Fruit fly (Drosophila melanogaster) whole organism, pupa: ENCODE results near the gene hb.
A peak's percentile ranks its signal among the peaks of the same experiment; 100 is the strongest.

Experiments used
- CG10348 ChIP-seq: fragments of 200-800 bp; sonication (Bioruptor generic); IDR thresholded peaks from 2 replicates; pipeline ENCODE4 v1.3.6; 2022; ENCODE audit warnings: missing biosample characterization, missing genetic modification characterization
- CG12605 ChIP-seq: fragments of 200-800 bp; sonication (Bioruptor generic); IDR thresholded peaks from 2 replicates; pipeline ENCODE4 v1.3.6; 2022; ENCODE audit warnings: missing biosample characterization, missing genetic modification characterization
- CG13204 ChIP-seq: fragments of 200-800 bp; sonication (Bioruptor generic); optimal IDR thresholded peaks from 2 replicates; lab custom pipeline; 2018; ENCODE audit warnings: missing biosample characterization, mild to moderate bottlenecking, missing genetic modification characterization, moderate library complexity
- CG14655 ChIP-seq: fragments of 200-800 bp; sonication (Bioruptor generic); optimal IDR thresholded peaks from 3 replicates; lab custom pipeline; 2017; ENCODE audit warnings: mild to moderate bottlenecking, missing biosample characterization, missing genetic modification reagents, missing genetic modification characterization
- CG15710 ChIP-seq: fragments of 200-800 bp; sonication (Bioruptor generic); optimal IDR thresholded peaks from 2 replicates; lab custom pipeline; 2018; ENCODE audit warnings: missing biosample characterization, mild to moderate bottlenecking, missing genetic modification characterization, moderate library complexity
- CG17806 ChIP-seq: fragments of 200-800 bp; sonication (Bioruptor generic); optimal IDR thresholded peaks from 2 replicates; lab custom pipeline; 2018; ENCODE audit warnings: missing biosample characterization, mild to moderate bottlenecking, missing genetic modification characterization, moderate library complexity
- CG32121 ChIP-seq: fragments of 200-800 bp; sonication (Bioruptor generic); IDR thresholded peaks from 2 replicates; pipeline ENCODE4 v1.3.6; 2022; ENCODE audit warnings: missing biosample characterization, missing genetic modification characterization
- CG34367 ChIP-seq: fragments of 200-800 bp; sonication (Bioruptor generic); optimal IDR thresholded peaks from 2 replicates; lab custom pipeline; 2018; ENCODE audit warnings: missing biosample characterization, mild to moderate bottlenecking, missing genetic modification characterization
- CG4496 ChIP-seq: fragments of 200-800 bp; sonication (Bioruptor generic); IDR thresholded peaks from 3 replicates; pipeline ENCODE4 v1.3.6; 2022; ENCODE audit warnings: missing biosample characterization, missing genetic modification characterization
- CG8159 ChIP-seq: fragments of 200-800 bp; sonication (Bioruptor generic); optimal IDR thresholded peaks from 3 replicates; lab custom pipeline; 2018; ENCODE audit warnings: missing biosample characterization, mild to moderate bottlenecking, missing genetic modification characterization, moderate library complexity
- CG8301 ChIP-seq: fragments of 200-800 bp; sonication (Bioruptor generic); optimal IDR thresholded peaks from 2 replicates; lab custom pipeline; 2018; ENCODE audit warnings: missing biosample characterization, mild to moderate bottlenecking, missing genetic modification characterization
- CG9948 ChIP-seq: fragments of 200-800 bp; sonication (Bioruptor generic); optimal IDR thresholded peaks from 2 replicates; lab custom pipeline; 2018; ENCODE audit warnings: missing biosample characterization, mild to moderate bottlenecking, missing genetic modification characterization, moderate library complexity
- D1 ChIP-seq: fragments of 200-800 bp; sonication (Bioruptor generic); optimal IDR thresholded peaks from 2 replicates; lab custom pipeline; 2018; ENCODE audit warnings: missing biosample characterization, mild to moderate bottlenecking, missing genetic modification characterization, moderate library complexity
- EcR ChIP-seq: fragments of 200-800 bp; sonication (Bioruptor generic); optimal IDR thresholded peaks from 3 replicates; lab custom pipeline; 2019; ENCODE audit warnings: missing biosample characterization, missing genetic modification characterization, mild to moderate bottlenecking, moderate library complexity, missing genetic modification reagents
- Ets98B ChIP-seq: fragments of 200-800 bp; sonication (Bioruptor generic); IDR thresholded peaks from 2 replicates; pipeline ENCODE4 v1.3.6; 2022; ENCODE audit warnings: missing biosample characterization, missing genetic modification characterization
- Pif1A ChIP-seq: fragments of 200-800 bp; sonication (Bioruptor generic); optimal IDR thresholded peaks from 3 replicates; lab custom pipeline; 2016; ENCODE audit warnings: missing biosample characterization, missing genetic modification characterization
- Pif1B ChIP-seq: fragments of 200-800 bp; sonication (Bioruptor generic); optimal IDR thresholded peaks from 3 replicates; lab custom pipeline; 2016; ENCODE audit warnings: missing biosample characterization, missing genetic modification characterization
- Snoo ChIP-seq: fragments of 200-800 bp; sonication (Bioruptor generic); optimal IDR thresholded peaks from 3 replicates; lab custom pipeline; 2017; ENCODE audit warnings: missing biosample characterization, mild to moderate bottlenecking, missing genetic modification characterization, inconsistent platforms
- fd96Ca ChIP-seq: fragments of 200-800 bp; sonication (Bioruptor generic); IDR thresholded peaks from 3 replicates; pipeline ENCODE4 v1.3.6; 2022; ENCODE audit warnings: missing biosample characterization, missing genetic modification characterization
- gl ChIP-seq: fragments of 200-800 bp; sonication (Bioruptor generic); optimal IDR thresholded peaks from 2 replicates; lab custom pipeline; 2018; ENCODE audit warnings: missing biosample characterization, mild to moderate bottlenecking, missing genetic modification characterization
- rn ChIP-seq: fragments of 200-800 bp; sonication (Bioruptor generic); IDR thresholded peaks from 2 replicates; pipeline ENCODE4 v1.3.6; 2022; ENCODE audit warnings: missing biosample characterization, missing genetic modification characterization

hb gene

DNA sequence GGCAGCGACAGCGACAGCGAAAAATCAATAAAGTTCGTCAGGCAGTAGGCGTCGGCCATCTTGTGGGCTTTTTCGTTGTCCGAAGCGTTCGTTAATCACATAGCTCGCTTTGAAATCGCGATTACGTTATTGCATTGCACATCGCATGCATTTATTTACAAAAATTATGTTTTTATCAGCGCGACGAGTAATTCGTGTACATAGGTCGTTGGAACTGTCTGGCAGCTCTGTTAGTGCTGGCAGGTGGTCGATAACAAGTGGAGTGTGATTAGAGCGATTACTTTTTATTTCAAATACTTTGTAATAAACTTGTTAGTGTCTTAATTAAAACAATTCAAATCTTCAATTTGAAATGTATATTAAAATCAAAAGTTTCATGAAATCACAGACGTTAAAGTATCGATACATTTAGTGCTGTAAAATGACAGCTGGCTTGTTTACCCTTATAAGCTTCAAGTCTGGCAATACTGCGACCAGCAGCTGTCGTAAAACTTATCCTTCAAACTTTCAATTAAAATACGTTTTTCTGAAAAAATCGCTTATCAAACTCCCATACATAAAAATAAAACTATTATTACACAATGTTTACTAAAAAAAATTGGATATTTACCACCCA lies 33.8 kb downstream of the hb start, which contains the start of gene CG8032:
Gene CG8032 (plus strand): TSS at position 448 of the 616 bp plus-strand sequence.
- peak; percentile 27 for TF ChIP-seq CG15710 (tag; lab: Kevin White, UChicago)
- TF ChIP-seq Pif1B (GFP tag; lab: Kevin White, UChicago): no peak
- no peak for TF ChIP-seq gl
- TF ChIP-seq CG14655: peak; percentile 5
- peak; percentile 34; the same call in 1 of the 3 replicates for TF ChIP-seq fd96Ca

DNA sequence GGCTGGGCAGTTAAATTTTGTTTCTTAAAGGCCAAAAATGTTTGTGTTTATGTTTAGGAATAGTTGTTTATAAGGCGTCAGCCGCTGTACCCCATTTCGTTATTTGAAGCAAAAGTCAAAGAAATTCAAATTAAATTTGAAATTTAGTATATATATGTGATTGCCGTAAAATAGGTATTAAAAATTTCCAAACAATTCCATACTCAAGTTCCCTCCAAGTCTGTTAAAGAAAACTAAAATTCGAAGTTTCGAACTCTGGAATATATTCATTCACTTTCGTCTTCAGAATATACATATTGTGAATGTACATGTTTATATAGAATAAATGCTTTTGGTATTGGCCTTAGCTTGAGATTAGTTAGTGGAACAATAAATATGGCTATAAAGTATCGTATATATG lies 37.0 kb downstream of the hb start, which contains the start of gene bel:
Gene bel (minus strand): TSS at position 101 of the 400 bp plus-strand sequence.
- TF ChIP-seq CG10348 (GFP tag; lab: Robert Waterston, UW): no peak
- no peak for TF ChIP-seq D1 (tag; lab: Kevin White, UChicago)
- no peak for TF ChIP-seq Ets98B (GFP tag; lab: Robert Waterston, UW)
- TF ChIP-seq CG13204: no peak
- TF ChIP-seq EcR: no peak
- no peak for TF ChIP-seq Pif1B (GFP tag; lab: Kevin White, UChicago)

DNA sequence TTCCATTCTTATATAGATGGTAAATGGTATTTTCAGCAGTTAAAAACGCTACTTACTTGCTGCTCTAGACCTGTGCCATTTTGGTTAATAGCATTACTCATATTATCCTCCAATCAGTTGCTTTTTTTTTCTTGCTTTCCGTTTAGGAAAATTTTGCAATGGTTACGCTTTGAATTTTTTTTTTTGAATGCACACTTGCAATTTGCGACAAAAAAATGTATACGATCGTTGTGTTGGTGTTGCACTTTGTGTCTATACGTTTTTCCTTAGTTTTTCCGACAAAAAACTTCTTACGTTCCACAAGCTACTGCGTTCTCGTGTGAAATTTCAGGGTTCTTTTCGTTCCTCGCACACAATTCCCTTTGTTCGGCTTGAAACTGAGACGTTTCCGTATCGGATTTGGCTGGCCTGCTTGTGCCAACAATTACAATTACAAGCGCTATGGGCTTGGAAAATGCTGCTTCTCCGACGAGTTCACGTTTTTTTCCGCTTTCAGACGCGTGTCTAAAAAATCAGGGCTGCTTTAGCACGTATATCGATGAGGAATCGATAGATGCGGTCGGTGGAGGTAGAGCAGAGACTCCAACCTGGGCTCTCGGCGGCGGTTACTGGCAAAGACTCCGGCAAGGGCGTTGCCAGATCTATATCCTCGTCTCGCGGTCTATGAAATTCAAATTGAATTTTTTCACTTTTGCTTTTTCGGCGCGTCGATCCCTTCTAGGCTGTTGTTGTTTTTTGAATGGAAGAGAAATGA lies 37.5 kb downstream of the hb start:
- TF ChIP-seq CG13204 (no peak), CG4496 (peak; percentile 66; the same call in 2 of the 3 replicates), CG15710 (tag; lab: Kevin White, UChicago) (no peak), Ets98B (GFP tag; lab: Robert Waterston, UW) (peak; percentile 32), CG34367 (tag; lab: Kevin White, UChicago) (peak; percentile 4), Pif1B (GFP tag; lab: Kevin White, UChicago) (no peak), Snoo (tag; lab: Kevin White, UChicago) (no peak), CG32121 (GFP tag; lab: Robert Waterston, UW) (peak; percentile 8; the same call in 1 of the 2 replicates)

DNA sequence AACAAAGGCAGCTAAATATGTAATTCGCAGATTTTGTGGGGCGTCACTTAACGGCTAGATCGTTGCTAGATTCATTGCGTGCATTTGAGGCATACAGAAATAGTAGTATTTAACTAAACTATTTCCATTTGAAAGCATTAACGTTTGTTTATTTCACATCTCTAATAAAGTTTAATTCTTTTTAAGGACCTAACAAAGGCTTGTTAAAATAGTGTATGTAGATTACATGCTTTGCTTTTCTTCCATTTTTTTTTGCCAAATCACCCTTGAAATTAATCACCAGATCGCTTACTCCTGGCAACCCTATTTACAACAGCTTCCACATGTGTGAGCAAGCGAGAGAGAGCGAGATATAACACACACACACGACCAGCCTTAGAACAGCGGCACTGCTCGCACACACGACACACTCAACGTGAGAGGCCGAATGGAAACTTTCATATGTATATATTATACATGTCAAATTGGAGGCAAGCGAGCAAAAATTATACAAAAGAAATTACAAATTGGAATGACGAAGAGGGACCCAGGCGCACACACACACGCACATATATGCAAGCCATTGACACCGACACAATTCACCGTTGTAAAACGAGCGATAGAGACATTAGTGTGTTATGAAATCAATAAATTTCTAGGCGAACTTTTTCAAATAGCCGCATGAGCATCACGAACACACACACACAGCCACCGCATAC lies 38.3 kb downstream of the hb start:
- TF ChIP-seq CG8301 (tag; lab: Kevin White, UChicago) (peak; percentile 54), CG12605 (GFP tag; lab: Robert Waterston, UW) (no peak; the same call in 1 of the 2 replicates), CG13204 (no peak), Snoo (tag; lab: Kevin White, UChicago) (peak; percentile 49), Ets98B (GFP tag; lab: Robert Waterston, UW) (peak; percentile 77), EcR (peak; percentile 59), CG32121 (GFP tag; lab: Robert Waterston, UW) (peak; percentile 75), Pif1B (GFP tag; lab: Kevin White, UChicago) (peak; percentile 48), D1 (tag; lab: Kevin White, UChicago) (no peak), CG14655 (peak; percentile 69), Pif1A (GFP tag; lab: Kevin White, UChicago) (peak; percentile 53), rn (GFP tag; lab: Robert Waterston, UW) (peak; percentile 34; the same call in 1 of the 2 replicates), CG10348 (GFP tag; lab: Robert Waterston, UW) (no peak), CG8159 (tag; lab: Kevin White, UChicago) (peak; percentile 65), fd96Ca (no peak), gl (peak; percentile 36), CG34367 (tag; lab: Kevin White, UChicago) (peak; percentile 16), CG17806 (tag; lab: Kevin White, UChicago) (peak; percentile 40), CG9948 (tag; lab: Kevin White, UChicago) (peak; percentile 30), CG4496 (peak; percentile 81), CG15710 (tag; lab: Kevin White, UChicago) (peak; percentile 50)

DNA sequence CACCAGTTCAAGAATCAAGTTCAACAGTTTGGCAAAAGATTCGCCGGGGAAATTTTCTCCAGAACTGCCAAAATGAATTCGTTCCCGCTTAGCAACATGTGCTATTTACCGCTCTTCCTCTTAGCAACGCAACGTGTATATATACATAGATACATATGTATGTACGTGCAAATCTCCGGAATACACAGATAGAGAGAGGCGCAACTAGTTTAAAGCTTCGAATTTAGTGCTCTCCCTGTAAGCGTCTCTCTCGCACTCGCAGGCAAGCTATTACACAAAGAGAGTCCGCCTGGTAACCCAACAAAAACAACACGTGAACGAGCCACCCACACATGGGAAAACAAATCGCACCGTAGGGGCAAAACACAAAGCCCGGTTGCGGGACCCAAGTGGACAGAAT lies 38.9 kb downstream of the hb start:
- TF ChIP-seq CG12605 (GFP tag; lab: Robert Waterston, UW) (0 out of 2 replicates have a peak, but pooled peaks have one; percentile 42), fd96Ca (peak; percentile 32; the same call in 1 of the 3 replicates), CG8301 (tag; lab: Kevin White, UChicago) (no peak), EcR (peak; percentile 7), Ets98B (GFP tag; lab: Robert Waterston, UW) (peak; percentile 23; the same call in 1 of the 2 replicates), CG17806 (tag; lab: Kevin White, UChicago) (no peak)

DNA sequence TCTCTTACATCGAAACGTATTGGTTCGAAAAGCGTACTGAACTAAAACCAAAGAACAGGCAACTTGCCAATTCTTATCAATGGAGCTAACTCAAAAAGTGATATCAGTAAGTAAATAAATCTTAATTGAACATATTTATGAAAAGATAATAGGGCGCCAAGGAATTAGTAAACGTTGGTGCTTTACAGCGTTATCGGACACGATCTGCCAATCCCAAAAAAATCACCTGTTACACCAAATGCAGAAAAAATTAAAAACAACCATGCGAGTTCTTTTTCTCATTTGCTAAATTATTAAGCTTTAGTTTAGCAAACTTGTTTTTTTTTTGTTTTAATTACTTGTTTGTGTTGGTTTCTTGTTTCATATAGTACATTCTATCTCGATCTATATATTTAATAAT lies 43.0 kb downstream of the hb start, which contains the start of gene CG42489:
Gene CG42489 (minus strand): TSS at position 101 of the 400 bp plus-strand sequence.
- no peak for TF ChIP-seq CG32121 (GFP tag; lab: Robert Waterston, UW)
- TF ChIP-seq CG15710 (tag; lab: Kevin White, UChicago): no peak
- TF ChIP-seq D1 (tag; lab: Kevin White, UChicago): no peak
- TF ChIP-seq CG9948 (tag; lab: Kevin White, UChicago): no peak
- no peak for TF ChIP-seq fd96Ca
- TF ChIP-seq CG17806 (tag; lab: Kevin White, UChicago): no peak
- TF ChIP-seq CG13204: no peak
- no peak for TF ChIP-seq CG8301 (tag; lab: Kevin White, UChicago)
- TF ChIP-seq CG8159 (tag; lab: Kevin White, UChicago): no peak
- no peak for TF ChIP-seq CG34367 (tag; lab: Kevin White, UChicago)
- no peak for TF ChIP-seq Pif1B (GFP tag; lab: Kevin White, UChicago)
- TF ChIP-seq CG10348 (GFP tag; lab: Robert Waterston, UW): no peak
- TF ChIP-seq CG12605 (GFP tag; lab: Robert Waterston, UW): no peak
- no peak for TF ChIP-seq EcR
- TF ChIP-seq rn (GFP tag; lab: Robert Waterston, UW): no peak
- no peak for TF ChIP-seq Snoo (tag; lab: Kevin White, UChicago)
- no peak for TF ChIP-seq CG14655
- TF ChIP-seq Ets98B (GFP tag; lab: Robert Waterston, UW): no peak
- TF ChIP-seq gl: no peak
- no peak for TF ChIP-seq Pif1A (GFP tag; lab: Kevin White, UChicago)
